Worm (Caenorhabditis elegans): ENCODE results near the gene Y55F3AM.5.

Gene Y55F3AM.5

DNA sequence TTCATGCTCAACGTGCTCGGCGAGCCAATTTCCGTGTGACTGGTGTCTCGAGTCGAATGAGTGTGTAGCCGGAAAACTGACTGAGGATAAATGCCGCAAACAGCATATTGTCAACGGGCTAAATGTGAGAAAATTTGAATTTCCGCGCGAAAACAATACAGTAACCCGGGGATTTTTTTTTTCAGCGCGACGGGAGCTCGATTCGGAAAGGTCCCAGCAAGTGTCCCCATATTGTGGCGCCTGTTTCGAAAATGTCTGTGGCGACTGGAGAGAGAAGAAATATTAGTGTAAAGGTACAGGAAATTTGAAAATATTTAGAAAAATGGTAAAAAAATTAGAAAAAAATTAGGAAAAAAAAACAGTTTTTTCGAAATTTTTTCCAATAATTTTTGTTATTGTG lies 27.9 kb upstream of the Y55F3AM.5 start:
- TF ChIP-seq aly-1 (tag; optimal IDR thresholded peaks at IDR 0.05) (no peak), scrt-1 (GFP tag; IDR thresholded peaks at IDR 0.05) (no peak), ceh-13 (GFP tag; optimal IDR thresholded peaks at IDR 0.05) (no peak), ama-1 (optimal IDR thresholded peaks at IDR 0.05) (no peak), hmg-4 (GFP tag; optimal IDR thresholded peaks at IDR 0.05) (no peak), B0310.2 (tag; optimal IDR thresholded peaks at IDR 0.05) (no peak), ceh-36 (tag; optimal IDR thresholded peaks at IDR 0.05) (no peak), tbx-11 (GFP tag; IDR thresholded peaks at IDR 0.05) (no peak), F13C5.2 (tag; optimal IDR thresholded peaks at IDR 0.05) (no peak)

DNA sequence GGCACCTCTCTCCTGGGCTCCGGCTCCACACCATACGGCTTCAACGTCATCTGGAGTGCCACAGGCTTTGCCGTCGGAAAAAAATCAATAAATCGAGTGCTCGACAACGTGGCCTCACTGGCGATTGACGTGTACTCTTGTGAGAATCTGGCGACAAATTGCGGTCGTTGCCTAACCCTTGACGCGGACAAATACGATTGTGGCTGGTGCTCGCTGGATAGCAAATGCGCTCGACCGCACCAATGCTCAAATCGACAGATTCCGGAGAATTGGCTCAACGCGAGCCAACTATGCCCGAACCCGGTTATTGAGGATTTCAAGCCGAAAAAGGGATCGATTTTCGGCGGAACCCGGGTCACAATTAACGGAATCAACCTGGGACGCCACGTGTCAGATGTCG lies 26.6 kb upstream of the Y55F3AM.5 start:
- TF ChIP-seq tbx-37 (GFP tag; conservative IDR thresholded peaks at IDR 0.05) (no peak), scrt-1 (GFP tag; IDR thresholded peaks at IDR 0.05) (no peak), tra-4 (tag; optimal IDR thresholded peaks at IDR 0.05) (no peak), aly-1 (tag; optimal IDR thresholded peaks at IDR 0.05) (no peak), ama-1 (optimal IDR thresholded peaks at IDR 0.05) (no peak), ceh-13 (GFP tag; optimal IDR thresholded peaks at IDR 0.05) (no peak), tbx-11 (GFP tag; IDR thresholded peaks at IDR 0.05) (no peak), ceh-36 (tag; optimal IDR thresholded peaks at IDR 0.05) (no peak), B0310.2 (tag; optimal IDR thresholded peaks at IDR 0.05) (no peak), ets-7 (tag; optimal IDR thresholded peaks at IDR 0.05) (no peak), flt-1 (GFP tag; IDR thresholded peaks at IDR 0.05) (no peak), hmg-4 (GFP tag; optimal IDR thresholded peaks at IDR 0.05) (no peak), pes-1 (GFP tag; IDR thresholded peaks at IDR 0.05) (no peak), sea-1 (GFP tag; conservative IDR thresholded peaks at IDR 0.05) (no peak), hmbx-1 (tag; optimal IDR thresholded peaks at IDR 0.05) (no peak)

DNA sequence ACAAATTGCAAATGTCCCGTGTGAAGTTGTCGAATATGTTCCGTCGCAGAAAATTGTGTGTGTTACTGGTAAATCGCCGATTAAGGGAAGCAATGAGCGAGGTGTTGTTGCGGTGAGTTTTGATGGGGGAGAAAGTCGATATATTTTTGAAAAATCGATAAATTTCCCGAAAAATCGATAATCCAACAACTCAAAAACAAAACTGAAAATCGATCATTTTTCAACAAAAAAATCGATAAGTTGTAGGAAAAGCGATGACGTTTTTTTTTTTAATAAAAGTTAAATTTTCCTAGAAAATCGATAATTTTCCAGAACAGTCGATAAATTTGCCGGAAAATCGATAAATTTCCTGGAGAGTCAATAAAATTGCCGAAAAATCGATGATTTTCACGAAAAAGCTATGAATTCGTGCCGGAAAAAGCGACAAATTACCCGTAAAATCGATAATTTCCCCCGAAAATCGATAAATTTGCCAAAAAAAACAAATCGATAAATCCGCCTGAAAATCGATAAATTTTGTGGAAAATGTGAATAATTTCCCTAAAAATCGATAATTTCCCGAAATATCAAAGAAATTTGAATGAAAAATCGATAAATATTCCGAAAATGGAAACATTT lies 26.1 kb upstream of the Y55F3AM.5 start:
- TF ChIP-seq hnd-1 (tag; optimal IDR thresholded peaks at IDR 0.05) (no peak), flt-1 (GFP tag; IDR thresholded peaks at IDR 0.05) (no peak)

ce11 chrIV:976372-976771 lies 22.6 kb upstream of the Y55F3AM.5 start:
- TF ChIP-seq ceh-13 (GFP tag; optimal IDR thresholded peaks at IDR 0.05) = no peak
- TF ChIP-seq scrt-1 (GFP tag; IDR thresholded peaks at IDR 0.05) = no peak
- TF ChIP-seq pes-1 (GFP tag; IDR thresholded peaks at IDR 0.05) = no peak
- no peak for TF ChIP-seq B0310.2 (tag; optimal IDR thresholded peaks at IDR 0.05)
- TF ChIP-seq ama-1 (optimal IDR thresholded peaks at IDR 0.05) = no peak
- no peak for TF ChIP-seq flt-1 (GFP tag; IDR thresholded peaks at IDR 0.05)
- no peak for TF ChIP-seq hmbx-1 (tag; optimal IDR thresholded peaks at IDR 0.05)
- no peak for TF ChIP-seq F13C5.2 (tag; optimal IDR thresholded peaks at IDR 0.05)
- TF ChIP-seq hmg-4 (GFP tag; optimal IDR thresholded peaks at IDR 0.05) = no peak
- TF ChIP-seq aly-1 (tag; optimal IDR thresholded peaks at IDR 0.05) = no peak
- TF ChIP-seq ets-7 (tag; optimal IDR thresholded peaks at IDR 0.05) = no peak
- TF ChIP-seq hnd-1 (tag; optimal IDR thresholded peaks at IDR 0.05) = no peak
- TF ChIP-seq sea-1 (GFP tag; conservative IDR thresholded peaks at IDR 0.05) = no peak
- no peak for TF ChIP-seq tbx-11 (GFP tag; IDR thresholded peaks at IDR 0.05)
- no peak for TF ChIP-seq tra-4 (tag; optimal IDR thresholded peaks at IDR 0.05)
- no peak for TF ChIP-seq tbx-37 (GFP tag; conservative IDR thresholded peaks at IDR 0.05)
- TF ChIP-seq ceh-36 (tag; optimal IDR thresholded peaks at IDR 0.05) = no peak

ce11 chrIV:983558-983957 lies 15.5 kb upstream of the Y55F3AM.5 start:
- TF ChIP-seq ceh-13 (GFP tag; optimal IDR thresholded peaks at IDR 0.05) = no peak
- no peak for TF ChIP-seq hnd-1 (tag; optimal IDR thresholded peaks at IDR 0.05)

DNA sequence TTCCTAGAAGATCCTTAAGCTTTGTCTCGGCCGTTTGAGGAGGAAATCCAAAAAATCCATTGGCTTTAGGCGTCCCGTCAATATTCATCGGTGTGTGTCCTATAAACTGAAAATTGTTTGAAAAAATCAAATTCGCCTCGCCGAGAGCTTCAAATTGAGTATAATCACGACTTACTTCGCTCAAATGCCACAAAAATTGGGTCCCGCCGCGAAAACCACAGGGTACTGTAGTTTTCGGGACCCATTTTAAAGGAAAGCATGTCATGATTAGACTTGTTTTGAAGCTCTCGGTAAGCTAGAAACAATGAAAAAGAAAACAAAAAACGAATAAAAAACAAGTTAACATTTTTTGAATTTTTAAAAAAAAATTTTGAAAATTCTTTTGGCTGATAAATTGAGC lies 8.7 kb upstream of the Y55F3AM.5 start, which contains the start of gene egrh-2:
TSS of gene egrh-2 (minus strand) at position 101 of the 400 bp plus-strand sequence.
- TF ChIP-seq tbx-37 (GFP tag; conservative IDR thresholded peaks at IDR 0.05) = no peak
- no peak for TF ChIP-seq hmg-4 (GFP tag; optimal IDR thresholded peaks at IDR 0.05)
- no peak for TF ChIP-seq F13C5.2 (tag; optimal IDR thresholded peaks at IDR 0.05)
- no peak for TF ChIP-seq ama-1 (optimal IDR thresholded peaks at IDR 0.05)
- TF ChIP-seq hnd-1 (tag; optimal IDR thresholded peaks at IDR 0.05) = no peak
- no peak for TF ChIP-seq B0310.2 (tag; optimal IDR thresholded peaks at IDR 0.05)
- TF ChIP-seq ceh-13 (GFP tag; optimal IDR thresholded peaks at IDR 0.05) = no peak

DNA sequence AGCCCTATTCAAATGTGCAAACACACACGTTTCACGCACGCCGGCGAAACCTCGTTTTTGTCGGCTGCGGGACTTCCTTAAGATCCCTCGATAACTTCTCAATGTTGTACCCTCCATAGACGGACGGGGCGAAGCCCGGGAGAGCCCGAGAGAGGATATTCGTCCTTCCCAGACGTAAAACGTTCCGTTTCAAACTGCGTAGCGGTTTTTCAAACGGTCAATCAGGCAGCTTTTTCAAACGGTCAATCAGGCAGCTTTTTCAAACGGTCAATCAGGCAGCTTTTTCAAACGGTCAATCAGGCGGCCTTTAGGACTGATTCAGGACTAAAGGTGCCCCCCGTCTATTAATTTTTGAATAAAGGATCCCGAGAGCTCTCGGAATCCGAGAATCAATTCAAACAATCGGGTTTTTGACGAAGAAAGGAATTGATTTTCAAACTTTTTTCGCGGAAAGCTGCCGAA lies 7.8 kb upstream of the Y55F3AM.5 start:
- 0 out of 2 replicates have a peak, but pooled peaks have one; percentile 44 for TF ChIP-seq scrt-1 (GFP tag; IDR thresholded peaks at IDR 0.05)
- TF ChIP-seq hmbx-1 (tag; optimal IDR thresholded peaks at IDR 0.05) = no peak
- TF ChIP-seq ceh-13 (GFP tag; optimal IDR thresholded peaks at IDR 0.05) = no peak
- no peak for TF ChIP-seq tbx-37 (GFP tag; conservative IDR thresholded peaks at IDR 0.05)
- TF ChIP-seq ama-1 (optimal IDR thresholded peaks at IDR 0.05) = peak; percentile 84
- no peak for TF ChIP-seq aly-1 (tag; optimal IDR thresholded peaks at IDR 0.05)
- TF ChIP-seq flt-1 (GFP tag; IDR thresholded peaks at IDR 0.05) = no peak
- peak; percentile 17 for TF ChIP-seq ceh-36 (tag; optimal IDR thresholded peaks at IDR 0.05)
- 0 out of 2 replicates have a peak, but pooled peaks have one; percentile 36 for TF ChIP-seq sea-1 (GFP tag; conservative IDR thresholded peaks at IDR 0.05)
- TF ChIP-seq hmg-4 (GFP tag; optimal IDR thresholded peaks at IDR 0.05) = peak; percentile 45

DNA sequence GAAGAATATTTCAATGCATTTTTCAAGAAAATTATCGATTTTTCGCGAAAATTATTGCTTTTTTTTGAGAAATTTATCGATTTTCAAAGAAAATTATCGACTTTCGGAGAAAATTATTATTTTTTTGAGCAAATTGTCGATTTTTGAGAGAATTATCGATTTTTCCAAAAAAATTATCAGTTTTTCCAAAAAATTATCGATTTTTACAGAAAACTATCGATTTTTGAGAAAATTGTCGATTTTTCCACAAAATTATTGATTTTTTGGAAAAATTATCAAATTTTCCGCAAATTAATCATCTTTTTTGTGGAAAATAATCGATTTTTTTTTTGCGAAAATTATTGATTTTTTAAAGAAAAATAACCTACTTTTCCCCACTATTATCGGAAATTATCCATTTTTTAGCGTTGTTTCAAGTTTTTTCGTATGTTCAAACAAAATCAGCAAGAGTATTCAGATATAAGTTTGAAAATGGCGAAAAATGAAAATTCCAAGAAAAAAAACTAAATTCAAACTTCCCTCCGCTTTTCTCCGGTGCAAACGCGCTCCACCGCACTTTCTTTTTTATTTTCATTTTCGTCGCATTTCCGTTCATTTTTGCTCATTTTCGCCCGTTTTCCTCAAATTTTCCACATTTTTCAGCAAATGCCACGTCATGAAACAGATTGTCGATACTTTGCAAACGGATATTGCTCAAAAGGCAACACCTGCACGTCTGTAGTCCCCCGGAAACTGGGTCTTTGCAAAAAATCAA lies 7.2 kb upstream of the Y55F3AM.5 start, which contains the start of gene lep-2:
TSS of gene lep-2 (plus strand) at position 637 of the 754 bp plus-strand sequence.
- no peak for TF ChIP-seq ceh-36 (tag; optimal IDR thresholded peaks at IDR 0.05)
- no peak for TF ChIP-seq tbx-11 (GFP tag; IDR thresholded peaks at IDR 0.05)
- TF ChIP-seq pes-1 (GFP tag; IDR thresholded peaks at IDR 0.05) = no peak
- no peak for TF ChIP-seq ets-7 (tag; optimal IDR thresholded peaks at IDR 0.05)
